Comparison of ENCODE assay signal across 7 worm cellular contexts in genomic region chrV:1236333-1237068, ce11.
TF ChIP-seq lines count a peak whose summit lies in the region.

No protein-coding gene starts in this region.

TF ChIP-seq in whole organism, L1 larva, 84 proteins besides CTCF, POLR2A, EP300 and RAD21:
- TF ChIP-seq snpc-4 (tag; optimal IDR thresholded peaks at IDR 0.05; lab: Kevin White, UChicago) (no peak), nhr-20 (tag; optimal IDR thresholded peaks at IDR 0.05; lab: Kevin White, UChicago) (no peak), lin-14 (GFP tag; optimal IDR thresholded peaks at IDR 0.05; lab: Kevin White, UChicago) (peak; percentile 27), dpl-1 (GFP tag; optimal IDR thresholded peaks at IDR 0.05; lab: Kevin White, UChicago) (no peak), elt-2 (tag; optimal IDR thresholded peaks at IDR 0.05; lab: Kevin White, UChicago) (no peak), nhr-85 (tag; lab: Kevin White, UChicago) (peak; percentile 10), rnt-1 (tag; optimal IDR thresholded peaks at IDR 0.05; lab: Kevin White, UChicago) (no peak), efl-1 (optimal IDR thresholded peaks at IDR 0.05; lab: Kevin White, UChicago) (no peak), efl-1 (GFP tag; optimal IDR thresholded peaks at IDR 0.05 in 1 of 2; lab: Kevin White, UChicago) (peak in 1 of 2 experiments; percentile 73), fkh-8 (tag; optimal IDR thresholded peaks at IDR 0.05; lab: Kevin White, UChicago) (no peak)
TF ChIP-seq in whole organism, L1 larva: peak in this region for 3.

TF ChIP-seq in whole organism, L3 larva, 47 proteins besides CTCF, POLR2A, EP300 and RAD21:
- TF ChIP-seq lsy-12 (tag; optimal IDR thresholded peaks at IDR 0.05; lab: Kevin White, UChicago) (no peak), nhr-237 (tag; optimal IDR thresholded peaks at IDR 0.05; lab: Kevin White, UChicago) (no peak), elt-3 (tag; optimal IDR thresholded peaks at IDR 0.05; lab: Kevin White, UChicago) (no peak), hmg-11 (tag; optimal IDR thresholded peaks at IDR 0.05; lab: Kevin White, UChicago) (peak; percentile 8), lin-39 (tag; optimal IDR thresholded peaks at IDR 0.05; lab: Kevin White, UChicago) (peak; percentile 34), nhr-11 (tag; optimal IDR thresholded peaks at IDR 0.05; lab: Kevin White, UChicago) (no peak)

TF ChIP-seq in whole organism, early embryonic, 17 proteins besides CTCF, POLR2A, EP300 and RAD21:
- peak; percentile 90 for TF ChIP-seq ceh-36 (tag; optimal IDR thresholded peaks at IDR 0.05; lab: Kevin White, UChicago)
- TF ChIP-seq ets-7 (tag; optimal IDR thresholded peaks at IDR 0.05; lab: Kevin White, UChicago) = no peak

TF ChIP-seq in whole organism, late embryonic, 69 proteins besides CTCF, POLR2A, EP300 and RAD21:
- TF ChIP-seq ref-2 (tag; optimal IDR thresholded peaks at IDR 0.05; lab: Kevin White, UChicago) (peak; percentile 7), unc-42 (tag; optimal IDR thresholded peaks at IDR 0.05; lab: Kevin White, UChicago) (peak; percentile 6), F13H6.1 (tag; optimal IDR thresholded peaks at IDR 0.05; lab: Kevin White, UChicago) (no peak), unc-55 (GFP tag; optimal IDR thresholded peaks at IDR 0.05; lab: Kevin White, UChicago) (peak; percentile 67), dve-1 (tag; optimal IDR thresholded peaks at IDR 0.05; lab: Kevin White, UChicago) (peak; percentile 36)

TF ChIP-seq in whole organism, midembryonic, 9 proteins besides CTCF, POLR2A, EP300 and RAD21:
- TF ChIP-seq ztf-29 (GFP tag; IDR thresholded peaks at IDR 0.05; lab: Robert Waterston, UW) (peak; percentile 83; the same call in 1 of the 2 replicates), flt-1 (GFP tag; IDR thresholded peaks at IDR 0.05; lab: Robert Waterston, UW) (no peak)

TF ChIP-seq in whole organism, mixed stage, embryonic, 35 proteins besides CTCF, POLR2A, EP300 and RAD21:
- TF ChIP-seq mab-5 (tag; optimal IDR thresholded peaks at IDR 0.05; lab: Kevin White, UChicago) = no peak
- TF ChIP-seq M03D4.4 (tag; optimal IDR thresholded peaks at IDR 0.05; lab: Kevin White, UChicago) = peak; percentile 26
- TF ChIP-seq drap-1 (GFP tag; optimal IDR thresholded peaks at IDR 0.05; lab: Kevin White, UChicago) = no peak
- TF ChIP-seq sem-2 (GFP tag; optimal IDR thresholded peaks at IDR 0.05; lab: Kevin White, UChicago) = no peak
- TF ChIP-seq ces-1 (GFP tag; optimal IDR thresholded peaks at IDR 0.05; lab: Kevin White, UChicago) = no peak
- no peak for TF ChIP-seq cnd-1 (tag; optimal IDR thresholded peaks at IDR 0.05; lab: Kevin White, UChicago)
- TF ChIP-seq ceh-39 (tag; optimal IDR thresholded peaks at IDR 0.05; lab: Kevin White, UChicago) = no peak
- TF ChIP-seq sptf-1 (tag; optimal IDR thresholded peaks at IDR 0.05; lab: Kevin White, UChicago) = no peak
- TF ChIP-seq mep-1 (tag; optimal IDR thresholded peaks at IDR 0.05; lab: Kevin White, UChicago) = peak; percentile 24
- no peak for TF ChIP-seq ztf-11 (tag; optimal IDR thresholded peaks at IDR 0.05; lab: Kevin White, UChicago)
- TF ChIP-seq ham-2 (GFP tag; optimal IDR thresholded peaks at IDR 0.05; lab: Kevin White, UChicago) = peak; percentile 43
- TF ChIP-seq flh-1 (GFP tag; optimal IDR thresholded peaks at IDR 0.05; lab: Kevin White, UChicago) = no peak
- peak; percentile 6 for TF ChIP-seq unc-120 (tag; optimal IDR thresholded peaks at IDR 0.05; lab: Kevin White, UChicago; ENCODE audit: poor library complexity, severe bottlenecking)
- TF ChIP-seq unc-62 (GFP tag; optimal IDR thresholded peaks at IDR 0.05; lab: Kevin White, UChicago) = peak; percentile 72
- no peak for TF ChIP-seq nhr-237 (tag; optimal IDR thresholded peaks at IDR 0.05; lab: Kevin White, UChicago)
- TF ChIP-seq elt-3 (tag; optimal IDR thresholded peaks at IDR 0.05; lab: Kevin White, UChicago) = no peak
- no peak for TF ChIP-seq lsy-2 (tag; optimal IDR thresholded peaks at IDR 0.05; lab: Kevin White, UChicago)
- no peak for TF ChIP-seq nhr-2 (tag; optimal IDR thresholded peaks at IDR 0.05; lab: Kevin White, UChicago)
- no peak for TF ChIP-seq ceh-43 (GFP tag; optimal IDR thresholded peaks at IDR 0.05; lab: Kevin White, UChicago)
- TF ChIP-seq nhr-76 (tag; optimal IDR thresholded peaks at IDR 0.05; lab: Kevin White, UChicago) = no peak
- no peak for TF ChIP-seq nhr-12 (tag; optimal IDR thresholded peaks at IDR 0.05; lab: Kevin White, UChicago)
- TF ChIP-seq blmp-1 (tag; optimal IDR thresholded peaks at IDR 0.05; lab: Kevin White, UChicago) = no peak
- TF ChIP-seq lin-13 (tag; optimal IDR thresholded peaks at IDR 0.05; lab: Kevin White, UChicago) = no peak
- TF ChIP-seq bed-3 (GFP tag; optimal IDR thresholded peaks at IDR 0.05; lab: Kevin White, UChicago) = no peak
- no peak for TF ChIP-seq pha-4 (tag; optimal IDR thresholded peaks at IDR 0.05; lab: Kevin White, UChicago)

TF ChIP-seq in whole organism, young adult, 124 proteins besides CTCF, POLR2A, EP300 and RAD21:
- no peak for TF ChIP-seq mxl-1 (tag; optimal IDR thresholded peaks at IDR 0.05; lab: Kevin White, UChicago)
- peak; percentile 38; the same call in 1 of the 2 replicates for TF ChIP-seq zfh-2 (GFP tag; conservative IDR thresholded peaks at IDR 0.05; lab: Robert Waterston, UW)
- TF ChIP-seq somi-1 (GFP tag; optimal IDR thresholded peaks at IDR 0.05; lab: Kevin White, UChicago) = no peak
- no peak for TF ChIP-seq lsy-27 (tag; optimal IDR thresholded peaks at IDR 0.05; lab: Kevin White, UChicago; ENCODE audit: borderline replicate concordance, insufficient read depth)
- TF ChIP-seq attf-3 (GFP tag; conservative IDR thresholded peaks at IDR 0.05; lab: Robert Waterston, UW) = 0 out of 2 replicates have a peak, but pooled peaks have one; percentile 29
- no peak for TF ChIP-seq Y53F4B.3 (GFP tag; IDR thresholded peaks at IDR 0.05; lab: Robert Waterston, UW)
